Worm (Caenorhabditis elegans): ENCODE results near the gene fcho-1.

- TF ChIP-seq ceh-16 (tag; optimal IDR thresholded peaks at IDR 0.05), result no peak
- no peak for TF ChIP-seq lin-11 (tag; optimal IDR thresholded peaks at IDR 0.05)
- no peak for TF ChIP-seq zag-1 (tag; optimal IDR thresholded peaks at IDR 0.05)
- TF ChIP-seq mdl-1 (tag; optimal IDR thresholded peaks at IDR 0.05), result no peak
- TF ChIP-seq nhr-11 (tag; optimal IDR thresholded peaks at IDR 0.05), result no peak
- TF ChIP-seq ztf-4 (tag; optimal IDR thresholded peaks at IDR 0.05), result no peak
- TF ChIP-seq fos-1 (tag; optimal IDR thresholded peaks at IDR 0.05), result no peak
- TF ChIP-seq lin-13 (GFP tag; optimal IDR thresholded peaks at IDR 0.05), result no peak
- TF ChIP-seq skn-1 (tag; optimal IDR thresholded peaks at IDR 0.05), result no peak
- no peak for TF ChIP-seq ceh-82 (tag; optimal IDR thresholded peaks at IDR 0.05)
- TF ChIP-seq peb-1 (tag; optimal IDR thresholded peaks at IDR 0.05), result no peak
- TF ChIP-seq unc-55 (GFP tag; optimal IDR thresholded peaks at IDR 0.05), result no peak
- no peak for TF ChIP-seq ztf-11 (tag; optimal IDR thresholded peaks at IDR 0.05)
These were observed 58.4 kb downstream of the fcho-1 start for ce11 chrII:1368756-1369155.

All from whole organism, L2 larva.